Fruit fly (Drosophila melanogaster) whole organism, embryonic: ENCODE results near the gene CG33160.

ENCODE experiments used
- CG10565 ChIP-seq: fragments of 200-800 bp; sonication (Bioruptor generic); optimal IDR thresholded peaks from 3 replicates; lab custom pipeline; 2016; ENCODE audit warnings: missing biosample characterization, mild to moderate bottlenecking, missing genetic modification characterization
- CG11247 ChIP-seq: fragments of 200-800 bp; sonication (Bioruptor generic); IDR thresholded peaks from 2 replicates; pipeline ENCODE4 v1.3.6; 2022; ENCODE audit warnings: missing biosample characterization, missing genetic modification characterization
- CG11696 ChIP-seq: fragments of 200-800 bp; sonication (Bioruptor generic); IDR thresholded peaks from 2 replicates; pipeline ENCODE4 v1.3.6; 2022; ENCODE audit warnings: missing biosample characterization, missing genetic modification characterization
- CG12942 ChIP-seq: fragments of 200-800 bp; sonication (Bioruptor generic); optimal IDR thresholded peaks from 3 replicates; lab custom pipeline; 2016; ENCODE audit warnings: missing biosample characterization, missing genetic modification characterization
- CG13123 ChIP-seq: fragments of 200-800 bp; sonication (Bioruptor generic); optimal IDR thresholded peaks from 2 replicates; lab custom pipeline; 2016; ENCODE audit warnings: missing biosample characterization, missing genetic modification characterization
- CG13624 ChIP-seq: fragments of 200-800 bp; sonication (Bioruptor generic); optimal IDR thresholded peaks from 2 replicates; lab custom pipeline; 2016; ENCODE audit warnings: missing biosample characterization, missing genetic modification characterization
- CG14710 ChIP-seq: fragments of 200-800 bp; sonication (Bioruptor generic); optimal IDR thresholded peaks from 3 replicates; lab custom pipeline; 2019; ENCODE audit warnings: missing biosample characterization, mild to moderate bottlenecking, missing genetic modification characterization, moderate library complexity
- CG1603 ChIP-seq: fragments of 200-800 bp; sonication (Bioruptor generic); optimal IDR thresholded peaks from 2 replicates; lab custom pipeline; 2019; ENCODE audit warnings: missing biosample characterization, mild to moderate bottlenecking, missing genetic modification characterization, moderate library complexity
- CG1832 ChIP-seq: fragments of 200-800 bp; sonication (Bioruptor generic); optimal IDR thresholded peaks from 2 replicates; lab custom pipeline; 2017; ENCODE audit warnings: missing biosample characterization, mild to moderate bottlenecking, missing genetic modification characterization, inconsistent platforms
- CG2678 ChIP-seq: fragments of 200-800 bp; sonication (Bioruptor generic); optimal IDR thresholded peaks from 3 replicates; lab custom pipeline; 2019; ENCODE audit warnings: missing biosample characterization, mild to moderate bottlenecking, missing genetic modification characterization, moderate library complexity
- CG30020 ChIP-seq: fragments of 200-800 bp; optimal IDR thresholded peaks from 2 replicates; lab custom pipeline; 2019; ENCODE audit warnings: missing biosample characterization, mild to moderate bottlenecking, missing genetic modification characterization, moderate library complexity
- CG3281 ChIP-seq: fragments of 200-800 bp; sonication (Bioruptor generic); optimal IDR thresholded peaks from 3 replicates; lab custom pipeline; 2017; ENCODE audit warnings: missing biosample characterization, mild to moderate bottlenecking, missing genetic modification characterization
- CG34224 ChIP-seq: fragments of 200-800 bp; sonication (Bioruptor generic); IDR thresholded peaks from 3 replicates; pipeline ENCODE4 v1.3.6; 2022; ENCODE audit warnings: missing biosample characterization, missing genetic modification characterization; ENCODE audit not compliant: partially characterized antibody
- CG42726 ChIP-seq: fragments of 200-800 bp; sonication (Bioruptor generic); IDR thresholded peaks from 2 replicates; pipeline ENCODE4 v1.3.6; 2022; ENCODE audit warnings: missing biosample characterization, missing genetic modification characterization; ENCODE audit not compliant: partially characterized antibody
- CG4282 ChIP-seq: fragments of 200-800 bp; sonication (Bioruptor generic); optimal IDR thresholded peaks from 2 replicates; lab custom pipeline; 2016; ENCODE audit warnings: missing biosample characterization, missing genetic modification characterization
- CG4404 ChIP-seq: fragments of 200-800 bp; sonication (Bioruptor generic); IDR thresholded peaks from 2 replicates; pipeline ENCODE4 v1.3.6; 2022; ENCODE audit warnings: missing biosample characterization, missing genetic modification characterization
- CG4854 ChIP-seq: fragments of 200-800 bp; sonication (Bioruptor generic); optimal IDR thresholded peaks from 2 replicates; lab custom pipeline; 2016; ENCODE audit warnings: missing biosample characterization, missing genetic modification characterization, inconsistent platforms
- CG5953 ChIP-seq: fragments of 200-800 bp; sonication (Bioruptor generic); IDR thresholded peaks from 2 replicates; pipeline ENCODE4 v1.3.6; 2022; ENCODE audit warnings: missing biosample characterization, missing genetic modification characterization
- CG6254 ChIP-seq: fragments of 200-800 bp; sonication (Bioruptor generic); optimal IDR thresholded peaks from 3 replicates; lab custom pipeline; 2017; ENCODE audit warnings: mild to moderate bottlenecking, missing biosample characterization, missing genetic modification reagents, missing genetic modification characterization
- CG6654 ChIP-seq: fragments of 200-800 bp; sonication (Bioruptor generic); optimal IDR thresholded peaks from 2 replicates; lab custom pipeline; 2017; ENCODE audit warnings: missing biosample characterization, mild to moderate bottlenecking, missing genetic modification characterization
- CG6683 ChIP-seq: fragments of 200-800 bp; sonication (Bioruptor generic); optimal IDR thresholded peaks from 2 replicates; lab custom pipeline; 2017; ENCODE audit warnings: missing biosample characterization, mild to moderate bottlenecking, missing genetic modification characterization, missing genetic modification reagents
- CG6813 ChIP-seq: fragments of 200-800 bp; sonication (Bioruptor generic); optimal IDR thresholded peaks from 2 replicates; lab custom pipeline; 2017; ENCODE audit warnings: missing biosample characterization, missing genetic modification characterization, mild to moderate bottlenecking, moderate library complexity, missing genetic modification reagents
- D19B ChIP-seq: fragments of 200-800 bp; sonication (Bioruptor generic); optimal IDR thresholded peaks from 2 replicates; lab custom pipeline; 2017; ENCODE audit warnings: missing biosample characterization, mild to moderate bottlenecking, missing genetic modification characterization
- Dad ChIP-seq: fragments of 200-800 bp; sonication (Bioruptor generic); optimal IDR thresholded peaks from 3 replicates; lab custom pipeline; 2016; ENCODE audit warnings: missing biosample characterization, missing genetic modification characterization
- ERR ChIP-seq: fragments of 200-800 bp; sonication (Bioruptor generic); optimal IDR thresholded peaks from 2 replicates; lab custom pipeline; 2016; ENCODE audit warnings: missing biosample characterization, missing genetic modification characterization
- Elba2 ChIP-seq: fragments of 200-800 bp; sonication (Bioruptor generic); optimal IDR thresholded peaks from 3 replicates; lab custom pipeline; 2016; ENCODE audit warnings: missing biosample characterization, missing genetic modification characterization
- Fer2 ChIP-seq: fragments of 200-800 bp; sonication (Bioruptor generic); optimal IDR thresholded peaks from 2 replicates; lab custom pipeline; 2018; ENCODE audit warnings: missing biosample characterization, mild to moderate bottlenecking, missing genetic modification characterization, moderate library complexity
- Hr3 ChIP-seq: fragments of 200-800 bp; sonication (Bioruptor generic); optimal IDR thresholded peaks from 3 replicates; lab custom pipeline; 2016; ENCODE audit warnings: missing biosample characterization, missing genetic modification characterization
- Lhr ChIP-seq: fragments of 200-800 bp; sonication (Bioruptor generic); optimal IDR thresholded peaks from 3 replicates; lab custom pipeline; 2017; ENCODE audit warnings: mild to moderate bottlenecking, missing biosample characterization, missing genetic modification reagents, missing genetic modification characterization
- MBD-R2 ChIP-seq: fragments of 200-800 bp; sonication (Bioruptor generic); IDR thresholded peaks from 2 replicates; pipeline ENCODE4 v1.3.6; 2022; ENCODE audit warnings: missing biosample characterization, missing genetic modification characterization
- Mes4 ChIP-seq: fragments of 200-800 bp; sonication (Bioruptor generic); optimal IDR thresholded peaks from 2 replicates; lab custom pipeline; 2016; ENCODE audit warnings: missing biosample characterization, missing genetic modification characterization
- NC2α ChIP-seq: fragments of 200-800 bp; sonication (Bioruptor generic); optimal IDR thresholded peaks from 2 replicates; lab custom pipeline; 2016; ENCODE audit warnings: missing biosample characterization, missing genetic modification characterization
- NfI ChIP-seq: fragments of 200-800 bp; sonication (Bioruptor generic); optimal IDR thresholded peaks from 3 replicates; lab custom pipeline; 2018; ENCODE audit warnings: missing biosample characterization, mild to moderate bottlenecking, missing genetic modification characterization, moderate library complexity
- br ChIP-seq: fragments of >200 bp; optimal IDR thresholded peaks from 2 replicates; lab custom pipeline; 2017
- cato ChIP-seq: fragments of 200-800 bp; sonication (Bioruptor generic); optimal IDR thresholded peaks from 2 replicates; lab custom pipeline; 2016; ENCODE audit warnings: missing biosample characterization, missing genetic modification characterization, borderline replicate concordance
- croc ChIP-seq: fragments of 200-800 bp; sonication (Bioruptor generic); conservative IDR thresholded peaks from 3 replicates; pipeline ENCODE4 v1.3.6; 2022; ENCODE audit warnings: missing biosample characterization, missing genetic modification characterization
- emc ChIP-seq: fragments of 200-800 bp; sonication (Bioruptor generic); optimal IDR thresholded peaks from 2 replicates; lab custom pipeline; 2016; ENCODE audit warnings: missing biosample characterization, missing genetic modification characterization
- hkb ChIP-seq, 2 experiments: fragments of 200-800 bp in 1 of 2; fragments of >200 bp in 1 of 2; sonication (Bioruptor generic) in 1 of 2; IDR thresholded peaks in 1 of 2; optimal IDR thresholded peaks in 1 of 2; 2 replicates each; pipeline versions ENCODE4 v1.3.6 to Lab custom; 2017 to 2022; ENCODE audit warnings: missing biosample characterization in 1 of 2, missing genetic modification characterization in 1 of 2
- kay ChIP-seq: fragments of 200-800 bp; sonication (Bioruptor generic); optimal IDR thresholded peaks from 2 replicates; lab custom pipeline; 2016; ENCODE audit warnings: missing biosample characterization, missing genetic modification characterization
- mam ChIP-seq: fragments of 200-800 bp; sonication (Bioruptor generic); optimal IDR thresholded peaks from 3 replicates; lab custom pipeline; 2016; ENCODE audit warnings: missing biosample characterization, missing genetic modification characterization
- mld ChIP-seq: fragments of 200-800 bp; sonication (Bioruptor generic); IDR thresholded peaks from 3 replicates; pipeline ENCODE4 v1.3.6; 2022; ENCODE audit warnings: missing biosample characterization, missing genetic modification characterization; ENCODE audit not compliant: partially characterized antibody
- nom ChIP-seq: fragments of 200-800 bp; sonication (Bioruptor generic); optimal IDR thresholded peaks from 2 replicates; lab custom pipeline; 2017; ENCODE audit warnings: missing biosample characterization, missing genetic modification characterization, mild to moderate bottlenecking, moderate library complexity, missing genetic modification reagents
- p53 ChIP-seq: fragments of 200-800 bp; sonication (Bioruptor generic); optimal IDR thresholded peaks from 2 replicates; lab custom pipeline; 2016; ENCODE audit warnings: missing biosample characterization, missing genetic modification characterization
- ranshi ChIP-seq: fragments of 200-800 bp; sonication (Bioruptor generic); IDR thresholded peaks from 2 replicates; pipeline ENCODE4 v1.3.6; 2022; ENCODE audit warnings: missing biosample characterization, missing genetic modification characterization
- repo ChIP-seq: fragments of 200-800 bp; sonication (Bioruptor generic); optimal IDR thresholded peaks from 2 replicates; lab custom pipeline; 2016; ENCODE audit warnings: missing biosample characterization, missing genetic modification characterization
- sna ChIP-seq: fragments of 200-800 bp; sonication (Bioruptor generic); IDR thresholded peaks from 2 replicates; pipeline ENCODE4 v1.3.6; 2022; ENCODE audit warnings: missing biosample characterization, missing genetic modification characterization; ENCODE audit not compliant: partially characterized antibody
- tio ChIP-seq: fragments of 200-800 bp; sonication (Bioruptor generic); optimal IDR thresholded peaks from 2 replicates; lab custom pipeline; 2017; ENCODE audit warnings: missing biosample characterization, missing genetic modification characterization, inconsistent platforms
- tx ChIP-seq: fragments of 200-800 bp; sonication (Bioruptor generic); optimal IDR thresholded peaks from 2 replicates; lab custom pipeline; 2016; ENCODE audit warnings: missing biosample characterization, missing genetic modification characterization
- vvl ChIP-seq: fragments of 200-800 bp; sonication (Bioruptor generic); IDR thresholded peaks from 2 replicates; pipeline ENCODE4 v1.3.6; 2022; ENCODE audit warnings: missing biosample characterization, missing genetic modification characterization

CG33160 gene

dm6 chr3L:3240597-3241367 is 34.6 kb upstream of the CG33160 start (continued):
- no peak for TF ChIP-seq MBD-R2 (GFP tag; lab: Robert Waterston, UW)
- peak; percentile 25 for TF ChIP-seq Hr3
- no peak for TF ChIP-seq repo (GFP tag; lab: Kevin White, UChicago)
- TF ChIP-seq Elba2 (GFP tag; lab: Kevin White, UChicago), result no peak
- no peak for TF ChIP-seq CG11247 (GFP tag; lab: Robert Waterston, UW)
- TF ChIP-seq Lhr, result no peak
- TF ChIP-seq CG10565 (GFP tag; lab: Kevin White, UChicago), result no peak
- TF ChIP-seq croc (GFP tag; lab: Robert Waterston, UW), result no peak; the same call in 2 of the 3 replicates
- no peak for TF ChIP-seq sna (GFP tag; lab: Robert Waterston, UW)
- TF ChIP-seq CG42726, result no peak
- TF ChIP-seq CG1832 (GFP tag; lab: Kevin White, UChicago), result no peak
- TF ChIP-seq mam, result no peak
- no peak for TF ChIP-seq CG4282
- TF ChIP-seq CG13123 (GFP tag; lab: Kevin White, UChicago), result no peak
- TF ChIP-seq CG34224 (GFP tag; lab: Robert Waterston, UW), result no peak
- TF ChIP-seq kay (GFP tag; lab: Kevin White, UChicago), result no peak
- no peak for TF ChIP-seq CG6683 (GFP tag; lab: Kevin White, UChicago)
- TF ChIP-seq emc (GFP tag; lab: Kevin White, UChicago), result no peak
- TF ChIP-seq CG6654, result no peak
- TF ChIP-seq CG1603 (tag; lab: Kevin White, UChicago), result peak; percentile 2
- peak; percentile 99 for TF ChIP-seq nom (GFP tag; lab: Kevin White, UChicago)
- TF ChIP-seq CG13624 (GFP tag; lab: Kevin White, UChicago), result no peak
- no peak for TF ChIP-seq CG4404
- no peak for TF ChIP-seq CG6813 (GFP tag; lab: Kevin White, UChicago)
- TF ChIP-seq CG2678 (tag; lab: Kevin White, UChicago), result peak; percentile 30
- TF ChIP-seq NfI (GFP tag; lab: Kevin White, UChicago), result no peak
- TF ChIP-seq CG5953 (GFP tag; lab: Robert Waterston, UW), result no peak
- no peak for TF ChIP-seq p53 (GFP tag; lab: Kevin White, UChicago)
- no peak for TF ChIP-seq CG3281 (GFP tag; lab: Kevin White, UChicago)
- no peak for TF ChIP-seq D19B
- no peak for TF ChIP-seq hkb (optimal IDR thresholded peaks at IDR 0.05; lab: Kevin White, UChicago)
- TF ChIP-seq hkb (GFP tag; IDR thresholded peaks at IDR 0.05; lab: Robert Waterston, UW), result 0 out of 2 replicates have a peak, but pooled peaks have one; percentile 19
- TF ChIP-seq CG11696 (GFP tag; lab: Robert Waterston, UW), result no peak
- no peak for TF ChIP-seq CG30020
- TF ChIP-seq cato (GFP tag; lab: Kevin White, UChicago), result no peak
- TF ChIP-seq Fer2, result no peak
- no peak for TF ChIP-seq Dad
- TF ChIP-seq vvl (GFP tag; lab: Robert Waterston, UW), result peak; percentile 26; the same call in 1 of the 2 replicates
- TF ChIP-seq mld, result no peak
- TF ChIP-seq CG14710, result no peak
- TF ChIP-seq CG12942 (GFP tag; lab: Kevin White, UChicago), result no peak
- TF ChIP-seq tx, result no peak
- TF ChIP-seq CG6254 (GFP tag; lab: Kevin White, UChicago), result no peak
- TF ChIP-seq CG4854, result no peak
- TF ChIP-seq Mes4, result no peak
- no peak for TF ChIP-seq tio (GFP tag; lab: Kevin White, UChicago)
- no peak for TF ChIP-seq ranshi (GFP tag; lab: Robert Waterston, UW)
- TF ChIP-seq NC2α (GFP tag; lab: Kevin White, UChicago), result no peak
- TF ChIP-seq ERR (GFP tag; lab: Kevin White, UChicago), result no peak
- TF ChIP-seq br (lab: Kevin White, UChicago), result no peak
